Fruit fly (Drosophila melanogaster): ENCODE data around the gene CG42507.

- TF ChIP-seq crp (GFP tag; optimal IDR thresholded peaks at IDR 0.05) (no peak), CG4282 (GFP tag; optimal IDR thresholded peaks at IDR 0.05) (no peak), exex (tag; optimal IDR thresholded peaks at IDR 0.05) (no peak), sug (tag; optimal IDR thresholded peaks at IDR 0.05) (no peak), wdn (GFP tag; IDR thresholded peaks at IDR 0.05) (no peak)
Measured at dm6 chr3L:14784241-14784948, 26.6 kb upstream of the CG42507 start.
